Worm (Caenorhabditis elegans): Measurements from ENCODE around the gene cec-3.
A peak's percentile ranks its signal among the peaks of the same experiment; 100 is the strongest.

cec-3 gene

DNA sequence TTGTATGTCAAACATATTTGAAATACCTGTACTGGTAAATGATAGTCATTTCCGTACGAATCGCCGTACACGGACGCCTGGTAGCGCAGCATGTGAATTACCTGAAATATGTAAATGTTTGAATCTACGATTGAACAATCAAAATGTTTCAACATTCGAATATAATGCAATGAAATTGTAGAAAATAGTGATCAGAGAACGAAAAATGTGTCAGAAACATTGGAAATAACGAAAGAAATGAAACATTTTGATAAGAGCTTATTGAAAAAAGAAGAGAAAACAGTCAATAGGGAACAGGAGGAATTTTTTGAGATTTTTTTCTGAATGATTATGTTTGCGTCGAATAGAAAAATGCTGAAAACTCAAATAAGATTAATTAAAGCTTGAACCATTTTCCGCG, 12.7 kb upstream of the cec-3 start, which contains the start of gene ztf-17:
Gene ztf-17 (minus strand): TSS at position 101 of the 400 bp plus-strand sequence.
- TF ChIP-seq pha-4 (tag; optimal IDR thresholded peaks at IDR 0.05), result no peak
- TF ChIP-seq ztf-11 (tag; optimal IDR thresholded peaks at IDR 0.05), result no peak
- no peak for TF ChIP-seq ces-1 (GFP tag; optimal IDR thresholded peaks at IDR 0.05)
- no peak for TF ChIP-seq ceh-43 (GFP tag; optimal IDR thresholded peaks at IDR 0.05)
- TF ChIP-seq tbx-8 (GFP tag; optimal IDR thresholded peaks at IDR 0.05), result no peak
- TF ChIP-seq mab-5 (tag; optimal IDR thresholded peaks at IDR 0.05), result no peak
- no peak for TF ChIP-seq unc-39 (tag; optimal IDR thresholded peaks at IDR 0.05)
- no peak for TF ChIP-seq hlh-1 (tag; optimal IDR thresholded peaks at IDR 0.05)
- TF ChIP-seq sptf-1 (tag; optimal IDR thresholded peaks at IDR 0.05), result no peak

- TF ChIP-seq ceh-83 (GFP tag; optimal IDR thresholded peaks at IDR 0.05) (no peak), nhr-12 (tag; optimal IDR thresholded peaks at IDR 0.05) (no peak), unc-120 (tag; optimal IDR thresholded peaks at IDR 0.05; ENCODE audit: poor library complexity, severe bottlenecking) (no peak), ces-1 (GFP tag; optimal IDR thresholded peaks at IDR 0.05) (no peak), unc-62 (GFP tag; optimal IDR thresholded peaks at IDR 0.05) (no peak), nhr-28 (tag; optimal IDR thresholded peaks at IDR 0.05) (no peak), M03D4.4 (tag; optimal IDR thresholded peaks at IDR 0.05) (no peak), mep-1 (tag; optimal IDR thresholded peaks at IDR 0.05) (no peak), mab-5 (tag; optimal IDR thresholded peaks at IDR 0.05) (no peak)
Observed at ce11 chrII:7866081-7866480, 8.7 kb upstream of the cec-3 start.

- no peak for TF ChIP-seq ham-2 (GFP tag; optimal IDR thresholded peaks at IDR 0.05)
- TF ChIP-seq unc-39 (tag; optimal IDR thresholded peaks at IDR 0.05), result no peak
- no peak for TF ChIP-seq sem-2 (GFP tag; optimal IDR thresholded peaks at IDR 0.05)
- TF ChIP-seq ceh-39 (tag; optimal IDR thresholded peaks at IDR 0.05), result no peak
- TF ChIP-seq flh-1 (GFP tag; optimal IDR thresholded peaks at IDR 0.05), result no peak
- no peak for TF ChIP-seq nhr-12 (tag; optimal IDR thresholded peaks at IDR 0.05)
- no peak for TF ChIP-seq snpc-4 (tag; optimal IDR thresholded peaks at IDR 0.05)
- TF ChIP-seq bed-3 (GFP tag; optimal IDR thresholded peaks at IDR 0.05), result no peak
- TF ChIP-seq cnd-1 (tag; optimal IDR thresholded peaks at IDR 0.05), result no peak
- no peak for TF ChIP-seq pha-4 (tag; optimal IDR thresholded peaks at IDR 0.05)
- TF ChIP-seq blmp-1 (tag; optimal IDR thresholded peaks at IDR 0.05), result no peak
- no peak for TF ChIP-seq nhr-237 (tag; optimal IDR thresholded peaks at IDR 0.05)
- TF ChIP-seq mep-1 (tag; optimal IDR thresholded peaks at IDR 0.05), result no peak
- TF ChIP-seq elt-3 (tag; optimal IDR thresholded peaks at IDR 0.05), result no peak
- TF ChIP-seq ceh-43 (GFP tag; optimal IDR thresholded peaks at IDR 0.05), result no peak
- TF ChIP-seq zip-8 (tag; optimal IDR thresholded peaks at IDR 0.05), result no peak
- TF ChIP-seq tbx-8 (GFP tag; optimal IDR thresholded peaks at IDR 0.05), result no peak
- no peak for TF ChIP-seq hlh-1 (tag; optimal IDR thresholded peaks at IDR 0.05)
- TF ChIP-seq lin-32 (GFP tag; optimal IDR thresholded peaks at IDR 0.05), result no peak
- TF ChIP-seq lin-13 (tag; optimal IDR thresholded peaks at IDR 0.05), result no peak
Observed at ce11 chrII:7864892-7865291, 7.5 kb upstream of the cec-3 start.

ce11 chrII:7864207-7864606, 6.8 kb upstream of the cec-3 start, which contains the start of gene ostb-1:
ostb-1 (plus strand) TSS chrII:7864507.
- TF ChIP-seq nhr-28 (tag; optimal IDR thresholded peaks at IDR 0.05) (no peak), mls-2 (tag; optimal IDR thresholded peaks at IDR 0.05) (no peak), mep-1 (tag; optimal IDR thresholded peaks at IDR 0.05) (peak; percentile 18), snpc-4 (tag; optimal IDR thresholded peaks at IDR 0.05) (no peak), nhr-76 (tag; optimal IDR thresholded peaks at IDR 0.05) (no peak), nhr-12 (tag; optimal IDR thresholded peaks at IDR 0.05) (no peak), ces-1 (GFP tag; optimal IDR thresholded peaks at IDR 0.05) (peak; percentile 19), pha-4 (tag; optimal IDR thresholded peaks at IDR 0.05) (peak; percentile 19), nhr-237 (tag; optimal IDR thresholded peaks at IDR 0.05) (no peak), lsy-2 (tag; optimal IDR thresholded peaks at IDR 0.05) (peak; percentile 79), nhr-2 (tag; optimal IDR thresholded peaks at IDR 0.05) (no peak), cnd-1 (tag; optimal IDR thresholded peaks at IDR 0.05) (no peak), unc-120 (tag; optimal IDR thresholded peaks at IDR 0.05; ENCODE audit: poor library complexity, severe bottlenecking) (no peak), zip-8 (tag; optimal IDR thresholded peaks at IDR 0.05) (no peak), drap-1 (GFP tag; optimal IDR thresholded peaks at IDR 0.05) (no peak), bed-3 (GFP tag; optimal IDR thresholded peaks at IDR 0.05) (no peak)

Data from whole organism, mixed stage, embryonic.